Worm (Caenorhabditis elegans) whole organism, L3 larva: Measurements from ENCODE around the gene C09B9.4.

ENCODE experiments used
- aly-2 ChIP-seq: fragments of 150-350 bp; optimal IDR thresholded peaks from 2 replicates; lab custom pipeline; 2014; ENCODE audit warnings: missing biosample characterization, missing genetic modification characterization
- ama-1 ChIP-seq: fragments of 150-350 bp; optimal IDR thresholded peaks from 2 replicates; lab custom pipeline; 2018
- ceh-82 ChIP-seq: fragments of 150-350 bp; optimal IDR thresholded peaks from 2 replicates; lab custom pipeline; 2014; ENCODE audit warnings: missing biosample characterization, missing genetic modification characterization
- ceh-9 ChIP-seq: sonication (generic microtip); optimal IDR thresholded peaks from 2 replicates; lab custom pipeline; 2018; ENCODE audit warnings: missing biosample characterization, missing genetic modification characterization
- lin-15B ChIP-seq: fragments of 150-350 bp; optimal IDR thresholded peaks from 2 replicates; lab custom pipeline; 2014; ENCODE audit warnings: missing biosample characterization, missing genetic modification characterization
- mdl-1 ChIP-seq: fragments of 150-350 bp; optimal IDR thresholded peaks from 2 replicates; lab custom pipeline; 2014; ENCODE audit warnings: missing biosample characterization, missing genetic modification characterization
- nfya-1 ChIP-seq: sonication (generic microtip); optimal IDR thresholded peaks from 2 replicates; lab custom pipeline; 2017; ENCODE audit warnings: missing genetic modification characterization, mild to moderate bottlenecking, missing compliant biosample characterization, antibody characterized with exemption, moderate library complexity; ENCODE audit not compliant: insufficient read depth
- nhr-11 ChIP-seq: fragments of 150-350 bp; optimal IDR thresholded peaks from 2 replicates; lab custom pipeline; 2014; ENCODE audit warnings: missing biosample characterization, missing genetic modification characterization
- nhr-25 ChIP-seq: sonication (generic microtip); optimal IDR thresholded peaks from 2 replicates; lab custom pipeline; 2017; ENCODE audit warnings: missing biosample characterization, missing genetic modification characterization
- pqm-1 ChIP-seq: fragments of 150-350 bp; optimal IDR thresholded peaks from 2 replicates; lab custom pipeline; 2017; ENCODE audit warnings: missing biosample characterization, missing genetic modification characterization, inconsistent platforms
- unc-39 ChIP-seq: sonication (generic microtip); optimal IDR thresholded peaks from 4 replicates; lab custom pipeline; 2017; ENCODE audit warnings: missing biosample characterization, missing genetic modification characterization
- unc-62 ChIP-seq: fragments of 150-350 bp; sonication (generic microtip); optimal IDR thresholded peaks from 4 replicates; lab custom pipeline; 2014; ENCODE audit warnings: missing biosample characterization, missing genetic modification reagents, missing genetic modification characterization
- ztf-11 ChIP-seq: fragments of 150-350 bp; optimal IDR thresholded peaks from 2 replicates; lab custom pipeline; 2014; ENCODE audit warnings: missing biosample characterization, missing genetic modification characterization

ce11 chrIV:5073836-5074235, 40.7 kb upstream of the C09B9.4 start:
- TF ChIP-seq pqm-1 (tag; lab: Kevin White, UChicago): no peak
- no peak for TF ChIP-seq mdl-1 (tag; lab: Kevin White, UChicago)
- no peak for TF ChIP-seq ztf-11 (tag; lab: Kevin White, UChicago)
- TF ChIP-seq lin-15B (tag; lab: Kevin White, UChicago): no peak
- no peak for TF ChIP-seq ceh-82
- no peak for TF ChIP-seq aly-2 (tag; lab: Kevin White, UChicago)
- TF ChIP-seq ceh-9 (tag; lab: Kevin White, UChicago): no peak
- TF ChIP-seq ama-1: no peak
- TF ChIP-seq unc-62 (GFP tag; lab: Kevin White, UChicago): no peak
- no peak for TF ChIP-seq nfya-1
- no peak for TF ChIP-seq nhr-11 (tag; lab: Kevin White, UChicago)
- TF ChIP-seq nhr-25 (tag; lab: Kevin White, UChicago): peak; percentile 15
- TF ChIP-seq unc-39 (tag; lab: Kevin White, UChicago): no peak
